Fruit fly (Drosophila melanogaster) whole organism, adult: ENCODE data around the gene CG15177.

Experiments
- CG11617 ChIP-seq: fragments of 200-800 bp; sonication (Bioruptor generic); optimal IDR thresholded peaks from 2 replicates; lab custom pipeline; 2017; ENCODE audit warnings: mild to moderate bottlenecking, missing biosample characterization, missing genetic modification reagents, missing genetic modification characterization
- CG12768 ChIP-seq: fragments of 200-800 bp; sonication (Bioruptor generic); optimal IDR thresholded peaks from 2 replicates; lab custom pipeline; 2017; ENCODE audit warnings: missing biosample characterization, missing genetic modification characterization, mild to moderate bottlenecking, moderate library complexity, missing genetic modification reagents
- CG7101 ChIP-seq: fragments of 200-800 bp; sonication (Bioruptor generic); optimal IDR thresholded peaks from 2 replicates; lab custom pipeline; 2018; ENCODE audit warnings: missing biosample characterization, mild to moderate bottlenecking, missing genetic modification characterization, moderate library complexity
- kay ChIP-seq: fragments of 200-800 bp; sonication (Bioruptor generic); peaks from one replicate; lab custom pipeline; 2016; ENCODE audit warnings: missing biosample characterization, missing genetic modification characterization, borderline replicate concordance
- toe ChIP-seq: fragments of 200-800 bp; sonication (Bioruptor generic); optimal IDR thresholded peaks from 2 replicates; lab custom pipeline; 2016; ENCODE audit warnings: missing biosample characterization, missing genetic modification characterization

- TF ChIP-seq CG11617 (no peak), kay (no peak), CG7101 (tag; lab: Kevin White, UChicago) (no peak), CG12768 (GFP tag; lab: Kevin White, UChicago) (no peak), toe (GFP tag; lab: Kevin White, UChicago) (no peak)
These were observed 43.3 kb upstream of the CG15177 start for dm6 chr3R:6672303-6673007.
